Worm (Caenorhabditis elegans) whole organism, L4 larva: ENCODE results near the gene hpr-9.
A peak's percentile ranks its signal among the peaks of the same experiment; 100 is the strongest.

ENCODE experiments used
- R02D3.7 ChIP-seq: fragments of 150-350 bp; sonication (generic microtip); optimal IDR thresholded peaks from 3 replicates; lab custom pipeline; 2014; ENCODE audit warnings: missing biosample characterization, missing genetic modification characterization
- Y75B8A.6 ChIP-seq: fragments of 200-800 bp; sonication (Bioruptor generic); IDR thresholded peaks from 2 replicates; pipeline ENCODE4 v1.3.6; 2022; ENCODE audit warnings: missing genetic modification reagents, missing genetic modification characterization, missing compliant biosample characterization
- ZK337.2 ChIP-seq: fragments of 200-800 bp; sonication (Bioruptor generic); IDR thresholded peaks from 2 replicates; pipeline ENCODE4 v1.3.6; 2022; ENCODE audit warnings: missing genetic modification reagents, missing genetic modification characterization, missing compliant biosample characterization
- aha-1 ChIP-seq: fragments of 150-350 bp; peaks from one replicate; lab custom pipeline; 2014; ENCODE audit warnings: missing biosample characterization, missing genetic modification characterization
- ama-1 ChIP-seq: fragments of 150-350 bp; optimal IDR thresholded peaks from 2 replicates; lab custom pipeline; 2014; ENCODE audit warnings: inconsistent platforms, mixed read lengths
- arid-1 ChIP-seq: fragments of 200-800 bp; sonication (Bioruptor generic); conservative IDR thresholded peaks from 2 replicates; pipeline ENCODE4 v1.3.6; 2022; ENCODE audit warnings: missing genetic modification reagents, missing genetic modification characterization, missing compliant biosample characterization
- ceh-20 ChIP-seq: fragments of 200-800 bp; sonication (Bioruptor generic); IDR thresholded peaks from 2 replicates; pipeline ENCODE4 v1.3.6; 2022; ENCODE audit warnings: missing genetic modification reagents, missing genetic modification characterization, missing compliant biosample characterization
- ceh-82 ChIP-seq: sonication (generic microtip); optimal IDR thresholded peaks from 2 replicates; lab custom pipeline; 2017; ENCODE audit warnings: missing biosample characterization, missing genetic modification characterization
- ctbp-1 ChIP-seq: fragments of 200-800 bp; sonication (Bioruptor generic); IDR thresholded peaks from 2 replicates; pipeline ENCODE4 v1.3.6; 2022; ENCODE audit warnings: missing genetic modification reagents, missing genetic modification characterization, missing compliant biosample characterization
- daf-16 ChIP-seq, 3 experiments: sonication (generic microtip); optimal IDR thresholded peaks; 2 replicates each; lab custom pipeline; 2016 to 2017; ENCODE audit warnings: missing genetic modification characterization in 3 of 3, missing genetic modification reagents in 3 of 3, mild to moderate bottlenecking in 2 of 3, missing compliant biosample characterization in 2 of 3, missing biosample characterization in 1 of 3, moderate library complexity in 1 of 3
- dmd-6 ChIP-seq: fragments of 200-800 bp; sonication (Bioruptor generic); IDR thresholded peaks from 2 replicates; pipeline ENCODE4 v1.3.6; 2022; ENCODE audit warnings: missing genetic modification reagents, missing genetic modification characterization, missing compliant biosample characterization
- dpl-1 ChIP-seq: fragments of 150-350 bp; optimal IDR thresholded peaks from 2 replicates; lab custom pipeline; 2014; ENCODE audit warnings: missing biosample characterization, missing genetic modification reagents, missing genetic modification characterization
- duxl-1 ChIP-seq: sonication (generic microtip); optimal IDR thresholded peaks from 2 replicates; lab custom pipeline; 2016; ENCODE audit warnings: mild to moderate bottlenecking, missing genetic modification characterization, moderate library complexity, missing compliant biosample characterization; ENCODE audit not compliant: poor library complexity
- dve-1 ChIP-seq: sonication (generic microtip); optimal IDR thresholded peaks from 2 replicates; lab custom pipeline; 2017; ENCODE audit warnings: antibody characterized with exemption, mild to moderate bottlenecking, missing genetic modification characterization, missing compliant biosample characterization; ENCODE audit not compliant: insufficient read depth
- hmg-1.1 ChIP-seq: fragments of 200-800 bp; sonication (Bioruptor generic); IDR thresholded peaks from 2 replicates; pipeline ENCODE4 v1.3.6; 2022; ENCODE audit warnings: missing genetic modification reagents, missing genetic modification characterization, missing compliant biosample characterization
- lim-7 ChIP-seq: fragments of 200-800 bp; sonication (Bioruptor generic); IDR thresholded peaks from 2 replicates; pipeline ENCODE4 v1.3.6; 2022; ENCODE audit warnings: missing genetic modification characterization, missing compliant biosample characterization
- lin-29 ChIP-seq: fragments of 200-800 bp; sonication (Bioruptor generic); IDR thresholded peaks from 2 replicates; pipeline ENCODE4 v1.3.6; 2022; ENCODE audit warnings: missing genetic modification reagents, missing genetic modification characterization, missing compliant biosample characterization
- madf-9 ChIP-seq: fragments of 200-800 bp; sonication (Bioruptor generic); conservative IDR thresholded peaks from 2 replicates; pipeline ENCODE4 v1.3.6; 2022; ENCODE audit warnings: missing genetic modification reagents, missing genetic modification characterization, missing compliant biosample characterization
- mep-1 ChIP-seq: fragments of 150-350 bp; sonication (generic microtip); optimal IDR thresholded peaks from 3 replicates; lab custom pipeline; 2014; ENCODE audit warnings: missing biosample characterization, missing genetic modification characterization
- mes-2 ChIP-seq: sonication (generic microtip); optimal IDR thresholded peaks from 2 replicates; lab custom pipeline; 2016; ENCODE audit warnings: missing genotype, mild to moderate bottlenecking, missing genetic modification characterization, missing compliant biosample characterization; ENCODE audit not compliant: poor library complexity, severe bottlenecking
- mxl-2 ChIP-seq: fragments of 200-800 bp; sonication (Bioruptor generic); conservative IDR thresholded peaks from 2 replicates; pipeline ENCODE4 v1.3.6; 2022; ENCODE audit warnings: missing genetic modification reagents, missing genetic modification characterization, missing compliant biosample characterization
- nhr-28 ChIP-seq: fragments of 150-350 bp; optimal IDR thresholded peaks from 2 replicates; lab custom pipeline; 2014; ENCODE audit warnings: missing biosample characterization, missing genetic modification characterization
- nhr-41 ChIP-seq: fragments of 200-800 bp; sonication (Bioruptor generic); IDR thresholded peaks from 2 replicates; pipeline ENCODE4 v1.3.6; 2022; ENCODE audit warnings: missing genetic modification reagents, missing genetic modification characterization, missing compliant biosample characterization
- pha-4 ChIP-seq, 2 experiments: fragments of 150-350 bp in 1 of 2; fragments of 200-800 bp in 1 of 2; sonication (Bioruptor generic) in 1 of 2; IDR thresholded peaks in 1 of 2; optimal IDR thresholded peaks in 1 of 2; 2 replicates each; pipeline versions ENCODE4 v1.3.6 to Lab custom; 2014 to 2022; ENCODE audit warnings: missing genetic modification characterization in 2 of 2, missing genetic modification reagents in 2 of 2, missing biosample characterization in 1 of 2, missing compliant biosample characterization in 1 of 2
- pqm-1 ChIP-seq: sonication (generic microtip); optimal IDR thresholded peaks from 2 replicates; lab custom pipeline; 2017; ENCODE audit warnings: missing biosample characterization, missing genetic modification characterization
- sdz-12 ChIP-seq: fragments of 200-800 bp; sonication (Bioruptor generic); optimal IDR thresholded peaks from 2 replicates; lab custom pipeline; 2018; ENCODE audit warnings: mild to moderate bottlenecking, missing genetic modification characterization, missing compliant biosample characterization
- spr-3 ChIP-seq: fragments of 200-800 bp; sonication (Bioruptor generic); optimal IDR thresholded peaks from 2 replicates; lab custom pipeline; 2018; ENCODE audit warnings: mild to moderate bottlenecking, missing genetic modification characterization, missing compliant biosample characterization
- unc-130 ChIP-seq: sonication (generic microtip); optimal IDR thresholded peaks from 2 replicates; lab custom pipeline; 2016; ENCODE audit warnings: missing genetic modification reagents, missing genetic modification characterization, missing compliant biosample characterization
- unc-62 ChIP-seq, 3 experiments: fragments of 150-350 bp in 1 of 3; sonication (generic microtip); optimal IDR thresholded peaks in 2 of 3; peaks in 1 of 3; 1 replicate in 1 of 3; 2 replicates in 2 of 3; lab custom pipeline; 2014 to 2017; ENCODE audit warnings: missing biosample characterization in 3 of 3, missing genetic modification characterization in 3 of 3, missing genetic modification reagents in 3 of 3, missing genotype in 1 of 3
- vab-7 ChIP-seq: fragments of 200-800 bp; sonication (Bioruptor generic); IDR thresholded peaks from 2 replicates; pipeline ENCODE4 v1.3.6; 2022; ENCODE audit warnings: missing genetic modification reagents, missing genetic modification characterization, missing compliant biosample characterization
- zag-1 ChIP-seq: fragments of 150-350 bp; optimal IDR thresholded peaks from 2 replicates; lab custom pipeline; 2014; ENCODE audit warnings: missing biosample characterization, missing genetic modification characterization
- zfp-3 ChIP-seq: fragments of 200-800 bp; sonication (Bioruptor generic); conservative IDR thresholded peaks from 2 replicates; pipeline ENCODE4 v1.3.6; 2022; ENCODE audit warnings: missing genetic modification reagents, missing genetic modification characterization, missing compliant biosample characterization
- ztf-7 ChIP-seq: fragments of 150-350 bp; optimal IDR thresholded peaks from 2 replicates; lab custom pipeline; 2014; ENCODE audit warnings: missing biosample characterization, missing genetic modification characterization

Gene hpr-9

DNA sequence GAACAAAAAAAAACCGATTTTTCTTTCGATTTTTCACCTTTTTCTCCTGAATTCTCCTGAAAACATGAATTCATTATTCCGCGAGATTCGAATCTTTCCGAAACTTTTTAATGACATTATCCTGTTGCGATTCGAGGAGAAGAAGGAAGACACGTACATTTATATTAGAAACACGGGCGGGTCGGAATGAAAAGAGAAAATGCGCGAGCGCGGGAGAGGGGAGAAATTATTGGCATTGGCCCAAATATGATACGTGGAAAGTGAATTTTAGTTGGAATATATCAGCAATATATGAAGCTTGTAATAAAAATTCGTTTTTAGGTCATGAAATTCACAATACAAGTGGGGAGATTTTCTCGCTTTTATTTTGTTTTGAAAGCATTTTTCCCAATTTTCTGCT lies 32.1 kb downstream of the hpr-9 start:
- peak; percentile 84 for TF ChIP-seq aha-1 (tag; lab: Kevin White, UChicago)
- no peak for TF ChIP-seq ceh-20

ce11 chrIII:10654718-10655117 lies 33.4 kb downstream of the hpr-9 start, which contains the start of gene cnt-2:
Gene cnt-2, plus strand, starts transcription at chrIII:10655018.
- TF ChIP-seq mep-1 (tag; lab: Kevin White, UChicago) (no peak), ceh-82 (no peak), madf-9 (GFP tag; lab: Robert Waterston, UW) (no peak)
- TF ChIP-seq, all 104 proteins: peak for 0

ce11 chrIII:10656069-10656468 lies 34.7 kb downstream of the hpr-9 start:
- TF ChIP-seq ctbp-1 (GFP tag; lab: Robert Waterston, UW) = no peak
- TF ChIP-seq dpl-1 (GFP tag; lab: Kevin White, UChicago) = peak; percentile 5
- peak; percentile 26 for TF ChIP-seq nhr-28 (tag; lab: Kevin White, UChicago)
- peak; percentile 39 for TF ChIP-seq dve-1
- no peak for TF ChIP-seq unc-130 (GFP tag; lab: Kevin White, UChicago)
- TF ChIP-seq pqm-1 = peak; percentile 57
- TF ChIP-seq nhr-41 (GFP tag; lab: Robert Waterston, UW) = no peak
- no peak for TF ChIP-seq daf-16 (GFP tag; optimal IDR thresholded peaks at IDR 0.05; lab: Kevin White, UChicago)
- TF ChIP-seq daf-16 (tag; optimal IDR thresholded peaks at IDR 0.05; lab: Kevin White, UChicago) = peak; percentile 37
- peak; percentile 46; the same call in 1 of the 2 replicates for TF ChIP-seq dmd-6 (GFP tag; lab: Robert Waterston, UW)
- no peak for TF ChIP-seq ceh-82
- TF ChIP-seq ztf-7 (tag; lab: Kevin White, UChicago) = no peak
- TF ChIP-seq sdz-12 (GFP tag; lab: Kevin White, UChicago) = no peak
- no peak for TF ChIP-seq pha-4 (GFP tag; IDR thresholded peaks at IDR 0.05; lab: Robert Waterston, UW)
- TF ChIP-seq pha-4 (tag; optimal IDR thresholded peaks at IDR 0.05; lab: Kevin White, UChicago) = no peak
- no peak for TF ChIP-seq lin-29
- no peak for TF ChIP-seq mes-2 (tag; lab: Kevin White, UChicago)
- no peak for TF ChIP-seq zag-1 (tag; lab: Kevin White, UChicago)
- no peak for TF ChIP-seq ZK337.2 (GFP tag; lab: Robert Waterston, UW)
- no peak for TF ChIP-seq zfp-3 (GFP tag; lab: Robert Waterston, UW)
- no peak for TF ChIP-seq R02D3.7 (tag; lab: Kevin White, UChicago)
- TF ChIP-seq ama-1 = no peak
- TF ChIP-seq Y75B8A.6 (GFP tag; lab: Robert Waterston, UW) = no peak
- TF ChIP-seq arid-1 = no peak

DNA sequence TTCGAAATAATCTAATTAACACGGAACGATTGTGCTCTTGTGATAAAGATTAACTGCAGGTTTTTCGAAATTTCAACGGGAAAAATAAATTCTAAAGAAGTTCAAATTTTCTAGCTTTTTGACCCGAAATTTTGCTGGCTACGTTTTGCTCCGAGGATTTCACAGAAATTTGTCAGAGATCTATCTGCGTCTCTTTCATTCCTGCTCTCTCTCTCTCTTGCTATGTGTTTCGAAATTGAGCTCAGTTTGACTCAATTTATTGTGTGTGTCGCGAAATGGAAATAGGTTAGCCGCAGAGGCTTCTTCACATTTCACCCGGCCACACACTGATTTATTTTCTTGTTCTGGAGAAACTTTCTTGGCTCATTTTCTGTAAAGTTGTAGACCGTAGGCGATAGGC lies 36.3 kb downstream of the hpr-9 start:
- TF ChIP-seq mxl-2 (GFP tag; lab: Robert Waterston, UW) (no peak), duxl-1 (tag; lab: Kevin White, UChicago) (no peak), hmg-1.1 (0 out of 2 replicates have a peak, but pooled peaks have one; percentile 18), unc-62 (GFP tag; optimal IDR thresholded peaks at IDR 0.05 in 1 of 2; lab: Kevin White, UChicago) (peak in 1 of 2 experiments; percentile 7), unc-62 (tag; optimal IDR thresholded peaks at IDR 0.05; lab: Kevin White, UChicago) (no peak), unc-130 (GFP tag; lab: Kevin White, UChicago) (no peak), aha-1 (tag; lab: Kevin White, UChicago) (peak; percentile 75)

DNA sequence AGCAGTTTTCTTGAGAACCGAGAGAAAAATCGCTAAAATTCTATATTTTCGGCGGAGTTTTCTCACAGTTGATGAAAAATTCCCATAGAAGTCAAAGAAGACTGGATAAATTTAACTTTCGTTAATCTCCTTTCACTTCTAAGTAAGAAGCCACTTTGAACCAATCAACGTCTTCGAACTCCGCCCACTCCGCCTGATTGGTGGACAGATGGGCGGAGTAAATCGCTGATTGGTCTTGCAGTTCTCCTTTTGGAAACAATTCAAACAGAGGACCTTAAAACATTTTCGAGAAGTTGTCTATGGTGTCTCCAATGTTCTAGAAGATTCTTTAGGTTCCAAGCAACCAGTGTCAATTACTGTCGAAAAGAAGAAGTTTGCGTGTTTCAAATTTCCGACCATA lies 37.0 kb downstream of the hpr-9 start:
- TF ChIP-seq nhr-41 (GFP tag; lab: Robert Waterston, UW) = no peak
- TF ChIP-seq spr-3 (GFP tag; lab: Kevin White, UChicago) = no peak
- TF ChIP-seq vab-7 (GFP tag; lab: Robert Waterston, UW) = no peak
- peak; percentile 64 for TF ChIP-seq aha-1 (tag; lab: Kevin White, UChicago)
- no peak for TF ChIP-seq daf-16 (GFP tag; optimal IDR thresholded peaks at IDR 0.05; lab: Kevin White, UChicago)
- no peak for TF ChIP-seq daf-16 (tag; optimal IDR thresholded peaks at IDR 0.05; lab: Kevin White, UChicago)
- no peak for TF ChIP-seq lim-7 (GFP tag; lab: Robert Waterston, UW)
